Worm (Caenorhabditis elegans) whole organism, late embryonic: ENCODE measurements around the gene F42A10.6.

Experiments used
- C08G9.2 ChIP-seq: sonication (generic microtip); optimal IDR thresholded peaks from 2 replicates; lab custom pipeline; 2016; ENCODE audit warnings: mild to moderate bottlenecking, missing genetic modification characterization, moderate library complexity, missing compliant biosample characterization
- F13H6.1 ChIP-seq: sonication (generic microtip); optimal IDR thresholded peaks from 2 replicates; lab custom pipeline; 2016; ENCODE audit warnings: missing genetic modification characterization, missing compliant biosample characterization
- K09A11.1 ChIP-seq: sonication (generic microtip); optimal IDR thresholded peaks from 2 replicates; lab custom pipeline; 2017; ENCODE audit warnings: antibody characterized with exemption, mild to moderate bottlenecking, missing genetic modification characterization, missing compliant biosample characterization; ENCODE audit not compliant: insufficient read depth
- Y22D7AL.16 ChIP-seq: sonication (generic microtip); optimal IDR thresholded peaks from 2 replicates; lab custom pipeline; 2016; ENCODE audit warnings: missing genetic modification characterization, missing compliant biosample characterization
- ama-1 ChIP-seq: fragments of 150-350 bp; optimal IDR thresholded peaks from 2 replicates; lab custom pipeline; 2014
- ceh-22 ChIP-seq: sonication (generic microtip); optimal IDR thresholded peaks from 2 replicates; lab custom pipeline; 2017; ENCODE audit warnings: missing biosample characterization, missing genetic modification characterization
- ceh-24 ChIP-seq: sonication (generic microtip); optimal IDR thresholded peaks from 2 replicates; lab custom pipeline; 2016; ENCODE audit warnings: mild to moderate bottlenecking, missing genetic modification characterization, missing compliant biosample characterization
- ceh-31 ChIP-seq: sonication (generic microtip); optimal IDR thresholded peaks from 2 replicates; lab custom pipeline; 2016; ENCODE audit warnings: missing genetic modification characterization, missing compliant biosample characterization
- ceh-34 ChIP-seq: sonication (generic microtip); optimal IDR thresholded peaks from 2 replicates; lab custom pipeline; 2016; ENCODE audit warnings: mild to moderate bottlenecking, missing genetic modification characterization, missing compliant biosample characterization
- ceh-45 ChIP-seq: fragments of 200-800 bp; sonication (Bioruptor generic); IDR thresholded peaks from 2 replicates; pipeline ENCODE4 v1.3.6; 2022; ENCODE audit warnings: missing genetic modification reagents, missing genetic modification characterization, missing compliant biosample characterization
- ceh-48 ChIP-seq: sonication (generic microtip); optimal IDR thresholded peaks from 2 replicates; lab custom pipeline; 2016; ENCODE audit warnings: missing genetic modification characterization, inconsistent platforms, missing compliant biosample characterization
- ceh-6 ChIP-seq: fragments of 200-800 bp; sonication (Bioruptor generic); optimal IDR thresholded peaks from 2 replicates; lab custom pipeline; 2018; ENCODE audit warnings: mild to moderate bottlenecking, missing genetic modification characterization, missing compliant biosample characterization
- elt-2 ChIP-seq: sonication (generic microtip); optimal IDR thresholded peaks from 2 replicates; lab custom pipeline; 2016; ENCODE audit warnings: missing genetic modification reagents, missing genetic modification characterization, missing compliant biosample characterization
- fkh-10 ChIP-seq: fragments of 150-350 bp; optimal IDR thresholded peaks from 2 replicates; lab custom pipeline; 2014; ENCODE audit warnings: missing biosample characterization, missing genetic modification reagents, missing genetic modification characterization
- hlh-13 ChIP-seq: fragments of 200-800 bp; sonication (Bioruptor generic); optimal IDR thresholded peaks from 2 replicates; lab custom pipeline; 2018; ENCODE audit warnings: mild to moderate bottlenecking, missing genetic modification characterization, missing compliant biosample characterization
- hlh-30 ChIP-seq: sonication (generic microtip); optimal IDR thresholded peaks from 2 replicates; lab custom pipeline; 2017; ENCODE audit warnings: antibody characterized with exemption, missing genetic modification characterization, missing compliant biosample characterization; ENCODE audit not compliant: insufficient read depth
- hlh-6 ChIP-seq: sonication (generic microtip); optimal IDR thresholded peaks from 2 replicates; lab custom pipeline; 2016; ENCODE audit warnings: missing genotype, missing genetic modification characterization, missing compliant biosample characterization
- lin-11 ChIP-seq: fragments of 200-800 bp; sonication (Bioruptor generic); optimal IDR thresholded peaks from 2 replicates; lab custom pipeline; 2018; ENCODE audit warnings: mild to moderate bottlenecking, missing genetic modification characterization, missing compliant biosample characterization
- madf-2 ChIP-seq: sonication (generic microtip); optimal IDR thresholded peaks from 2 replicates; lab custom pipeline; 2017; ENCODE audit warnings: missing genetic modification characterization, missing compliant biosample characterization
- mec-3 ChIP-seq: sonication (generic microtip); optimal IDR thresholded peaks from 2 replicates; lab custom pipeline; 2016; ENCODE audit warnings: borderline replicate concordance, missing genetic modification characterization, missing compliant biosample characterization
- nfya-1 ChIP-seq: sonication (generic microtip); optimal IDR thresholded peaks from 2 replicates; lab custom pipeline; 2017; ENCODE audit warnings: missing genetic modification characterization, mild to moderate bottlenecking, missing compliant biosample characterization, antibody characterized with exemption, moderate library complexity
- npax-4 ChIP-seq: sonication (generic microtip); optimal IDR thresholded peaks from 2 replicates; lab custom pipeline; 2016; ENCODE audit warnings: missing genetic modification characterization, missing compliant biosample characterization
- pag-3 ChIP-seq: sonication (generic microtip); optimal IDR thresholded peaks from 2 replicates; lab custom pipeline; 2016; ENCODE audit warnings: missing compliant biosample characterization, missing genetic modification characterization, borderline replicate concordance
- pat-9 ChIP-seq: fragments of 200-800 bp; sonication (Bioruptor generic); optimal IDR thresholded peaks from 2 replicates; lab custom pipeline; 2018; ENCODE audit warnings: mild to moderate bottlenecking, missing genetic modification characterization, moderate library complexity, missing compliant biosample characterization
- pax-1 ChIP-seq: fragments of 150-350 bp; optimal IDR thresholded peaks from 2 replicates; lab custom pipeline; 2014; ENCODE audit warnings: missing biosample characterization, missing genetic modification characterization
- pha-2 ChIP-seq: sonication (generic microtip); optimal IDR thresholded peaks from 2 replicates; lab custom pipeline; 2017; ENCODE audit warnings: mild to moderate bottlenecking, missing genetic modification characterization, missing compliant biosample characterization
- pros-1 ChIP-seq: fragments of 150-350 bp; optimal IDR thresholded peaks from 2 replicates; lab custom pipeline; 2014; ENCODE audit warnings: missing biosample characterization, missing genetic modification reagents, missing genetic modification characterization
- sox-2 ChIP-seq: fragments of 200-800 bp; sonication (Bioruptor generic); IDR thresholded peaks from 2 replicates; pipeline ENCODE4 v1.3.6; 2022; ENCODE audit warnings: missing genetic modification reagents, missing genetic modification characterization, missing compliant biosample characterization
- syd-9 ChIP-seq: sonication (generic microtip); optimal IDR thresholded peaks from 2 replicates; lab custom pipeline; 2016; ENCODE audit warnings: mild to moderate bottlenecking, missing genetic modification characterization, moderate library complexity, missing compliant biosample characterization
- tbx-7 ChIP-seq: sonication (generic microtip); optimal IDR thresholded peaks from 2 replicates; lab custom pipeline; 2016; ENCODE audit warnings: missing genotype, missing genetic modification characterization, missing compliant biosample characterization
- ttx-3 ChIP-seq: sonication (generic microtip); optimal IDR thresholded peaks from 2 replicates; lab custom pipeline; 2016; ENCODE audit warnings: missing genetic modification reagents, missing genetic modification characterization, missing compliant biosample characterization
- unc-42 ChIP-seq: sonication (generic microtip); optimal IDR thresholded peaks from 2 replicates; lab custom pipeline; 2016; ENCODE audit warnings: missing genotype, missing genetic modification characterization, missing compliant biosample characterization
- unc-86 ChIP-seq: sonication (generic microtip); optimal IDR thresholded peaks from 2 replicates; lab custom pipeline; 2016; ENCODE audit warnings: missing genetic modification characterization, missing compliant biosample characterization
- zip-5 ChIP-seq: sonication (generic microtip); optimal IDR thresholded peaks from 2 replicates; lab custom pipeline; 2016; ENCODE audit warnings: missing genetic modification characterization, missing compliant biosample characterization

Gene F42A10.6

DNA sequence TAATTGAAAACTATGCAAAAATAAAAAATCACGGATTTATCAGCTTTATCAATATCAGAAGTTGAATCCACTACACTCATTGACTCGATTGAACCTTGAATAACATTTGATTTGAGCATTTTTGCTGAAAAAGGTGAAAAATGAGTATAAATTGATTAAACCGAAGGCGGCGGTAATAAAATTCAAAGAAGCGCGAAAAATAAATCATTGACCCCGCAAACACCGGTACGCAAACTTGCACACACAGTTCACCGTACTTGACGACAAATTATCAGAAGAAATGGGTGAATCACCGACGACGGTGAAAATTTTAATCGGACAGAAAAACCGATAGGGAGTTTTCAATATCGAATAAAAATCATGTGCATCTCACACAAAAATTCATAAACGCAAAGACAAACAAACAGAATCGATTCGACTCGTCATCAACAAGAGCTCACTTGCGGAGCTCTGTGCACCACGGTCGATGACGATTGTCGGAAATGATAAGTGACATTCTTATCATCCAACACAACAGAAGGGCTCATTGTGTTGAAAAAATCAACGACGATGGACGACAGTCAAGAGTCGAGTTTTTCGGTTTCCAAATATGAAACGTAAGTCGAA lies 27.1 kb downstream of the F42A10.6 start, which contains the start of the genes wht-7 and Y42G9A.1:
wht-7 (minus strand) TSS at position 131 of the 606 bp plus-strand sequence.
Y42G9A.1 (plus strand) TSS at position 495 of the 606 bp plus-strand sequence.
- TF ChIP-seq pax-1 (tag; lab: Kevin White, UChicago) (no peak), elt-2 (tag; lab: Kevin White, UChicago) (peak; percentile 31)

DNA sequence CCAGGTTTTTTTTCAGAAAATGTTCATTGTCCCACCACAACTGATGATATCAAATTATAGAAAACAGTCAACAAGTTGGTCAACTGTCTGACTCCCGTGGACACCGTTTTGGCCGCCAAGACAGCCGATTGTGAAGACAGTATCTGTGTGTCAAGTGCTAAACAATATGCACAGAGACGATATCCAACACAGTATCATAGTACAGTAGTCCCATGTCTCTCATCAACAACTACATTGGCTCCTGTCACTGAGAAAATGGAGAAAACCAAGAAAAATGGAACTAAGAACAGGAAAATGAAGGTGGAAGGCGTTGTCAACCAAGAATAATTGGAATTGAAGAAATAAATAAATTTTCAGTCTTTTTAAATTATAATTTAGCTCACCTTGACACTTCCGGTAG lies 28.0 kb downstream of the F42A10.6 start:
- TF ChIP-seq syd-9 (tag; lab: Kevin White, UChicago) = no peak
- no peak for TF ChIP-seq C08G9.2 (tag; lab: Kevin White, UChicago)
- TF ChIP-seq hlh-30 (tag; lab: Kevin White, UChicago) = no peak
- no peak for TF ChIP-seq sox-2 (GFP tag; lab: Robert Waterston, UW)
- no peak for TF ChIP-seq ceh-31 (tag; lab: Kevin White, UChicago)
- no peak for TF ChIP-seq ceh-45
- TF ChIP-seq pag-3 (tag; lab: Kevin White, UChicago) = no peak
- TF ChIP-seq ceh-24 (tag; lab: Kevin White, UChicago) = no peak
- no peak for TF ChIP-seq ceh-6 (GFP tag; lab: Kevin White, UChicago)
- no peak for TF ChIP-seq pat-9 (tag; lab: Kevin White, UChicago)
- TF ChIP-seq ceh-48 (tag; lab: Kevin White, UChicago) = no peak

ce11 chrIII:6147903-6148302 lies 28.8 kb downstream of the F42A10.6 start, which contains the start of gene Y42G9A.2:
Y42G9A.2 (plus strand) TSS chrIII:6148186.
- TF ChIP-seq fkh-10 (GFP tag; lab: Kevin White, UChicago) (no peak), tbx-7 (tag; lab: Kevin White, UChicago) (no peak), ttx-3 (tag; lab: Kevin White, UChicago) (no peak), F13H6.1 (no peak), unc-42 (tag; lab: Kevin White, UChicago) (no peak), madf-2 (tag; lab: Kevin White, UChicago) (no peak), hlh-13 (no peak), K09A11.1 (tag; lab: Kevin White, UChicago) (no peak), nfya-1 (no peak), Y22D7AL.16 (no peak), mec-3 (no peak), ceh-6 (GFP tag; lab: Kevin White, UChicago) (no peak), ceh-22 (tag; lab: Kevin White, UChicago) (no peak)

DNA sequence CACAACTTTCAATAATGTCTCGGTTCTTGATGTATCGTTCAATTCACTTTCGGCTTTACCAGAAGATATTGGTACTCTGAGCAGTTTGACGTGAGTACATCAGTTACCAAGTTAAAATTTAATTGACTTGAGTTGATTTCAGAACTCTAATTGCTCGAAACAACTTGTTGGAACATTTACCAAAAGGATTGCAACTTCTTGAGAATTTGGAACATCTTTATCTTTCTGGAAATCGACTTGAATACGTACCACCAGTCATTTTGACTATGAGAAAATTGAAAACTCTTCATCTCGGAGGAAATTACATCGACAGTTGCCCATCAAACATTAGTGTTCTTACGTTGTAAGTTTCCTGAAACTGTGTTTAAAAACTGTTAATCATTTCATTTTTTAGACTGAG lies 29.9 kb downstream of the F42A10.6 start:
- TF ChIP-seq zip-5 (no peak), pat-9 (tag; lab: Kevin White, UChicago) (no peak)

DNA sequence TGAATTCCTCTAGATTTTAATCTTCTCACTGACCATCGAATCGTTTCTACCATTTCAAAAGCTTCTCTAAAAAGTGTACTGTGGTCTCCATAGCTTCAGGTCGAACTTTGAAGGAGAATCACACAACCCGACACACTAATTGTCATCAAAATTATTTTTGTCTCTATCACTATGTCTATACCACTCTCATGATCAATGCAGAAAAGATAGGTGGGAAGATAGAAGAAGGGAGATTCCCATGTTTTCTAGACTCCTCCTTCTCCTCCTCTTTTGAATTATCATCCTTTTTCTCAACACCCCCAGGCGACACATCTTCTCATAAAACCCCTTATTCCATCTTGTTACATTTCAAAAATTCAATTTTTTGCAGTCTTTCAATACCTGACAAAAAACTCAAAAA lies 30.8 kb downstream of the F42A10.6 start, which contains the start of gene Y42G9A.3:
Y42G9A.3 (plus strand) TSS at position 363 of the 400 bp plus-strand sequence.
- TF ChIP-seq pha-2 (tag; lab: Kevin White, UChicago) (no peak), C08G9.2 (tag; lab: Kevin White, UChicago) (no peak)

DNA sequence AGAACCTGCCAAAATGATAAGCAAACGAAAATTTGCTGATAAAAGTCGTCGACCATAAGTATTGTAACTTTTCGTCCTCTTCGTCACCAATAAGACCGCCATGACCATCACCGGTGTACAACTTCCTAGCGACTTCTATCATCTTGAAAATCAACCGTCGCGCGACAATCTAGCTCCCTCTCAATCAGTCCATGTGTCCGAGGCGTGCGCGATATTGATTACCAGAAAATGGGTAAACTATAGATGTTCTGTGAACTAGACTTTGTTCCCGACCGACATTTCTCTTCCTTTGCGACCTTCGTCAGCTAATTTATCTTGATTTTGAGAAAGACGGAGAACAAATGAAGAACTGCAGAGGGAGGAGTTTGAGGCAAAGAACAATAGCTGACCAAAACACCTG lies 31.4 kb downstream of the F42A10.6 start:
- no peak for TF ChIP-seq ceh-48 (tag; lab: Kevin White, UChicago)
- no peak for TF ChIP-seq ceh-6 (GFP tag; lab: Kevin White, UChicago)
- no peak for TF ChIP-seq lin-11 (tag; lab: Kevin White, UChicago)
- TF ChIP-seq ama-1 (lab: Kevin White, UChicago) = no peak
- TF ChIP-seq K09A11.1 (tag; lab: Kevin White, UChicago) = no peak
- TF ChIP-seq hlh-6 (tag; lab: Kevin White, UChicago) = no peak
- no peak for TF ChIP-seq ceh-34 (tag; lab: Kevin White, UChicago)
- no peak for TF ChIP-seq pax-1 (tag; lab: Kevin White, UChicago)
- no peak for TF ChIP-seq unc-86 (tag; lab: Kevin White, UChicago)
- TF ChIP-seq ceh-22 (tag; lab: Kevin White, UChicago) = no peak
- TF ChIP-seq elt-2 (tag; lab: Kevin White, UChicago) = no peak
- no peak for TF ChIP-seq ttx-3 (tag; lab: Kevin White, UChicago)
- no peak for TF ChIP-seq F13H6.1
- TF ChIP-seq pros-1 (tag; lab: Kevin White, UChicago) = no peak
- TF ChIP-seq syd-9 (tag; lab: Kevin White, UChicago) = no peak
- no peak for TF ChIP-seq npax-4 (tag; lab: Kevin White, UChicago)
- no peak for TF ChIP-seq mec-3
- no peak for TF ChIP-seq hlh-13
